Worm (Caenorhabditis elegans) whole organism, mixed stage, embryonic: ENCODE results near the gene C07A12.18.

Experiments used
- M03D4.4 ChIP-seq: sonication (generic microtip); optimal IDR thresholded peaks from 2 replicates; lab custom pipeline; 2017; ENCODE audit warnings: mild to moderate bottlenecking, missing genetic modification characterization, missing compliant biosample characterization
- bed-3 ChIP-seq: fragments of 200-800 bp; sonication (Bioruptor generic); optimal IDR thresholded peaks from 3 replicates; lab custom pipeline; 2018; ENCODE audit warnings: mild to moderate bottlenecking, missing genetic modification characterization, moderate library complexity, missing compliant biosample characterization
- blmp-1 ChIP-seq: fragments of 150-350 bp; optimal IDR thresholded peaks from 2 replicates; lab custom pipeline; 2014; ENCODE audit warnings: missing biosample characterization, missing genetic modification characterization
- ceh-39 ChIP-seq: fragments of 150-350 bp; optimal IDR thresholded peaks from 2 replicates; lab custom pipeline; 2014; ENCODE audit warnings: missing biosample characterization, missing genetic modification characterization
- ceh-43 ChIP-seq: fragments of 200-800 bp; sonication (Bioruptor generic); optimal IDR thresholded peaks from 2 replicates; lab custom pipeline; 2018; ENCODE audit warnings: mild to moderate bottlenecking, missing genetic modification characterization, moderate library complexity, missing compliant biosample characterization
- ceh-83 ChIP-seq: fragments of 200-800 bp; sonication (Bioruptor generic); optimal IDR thresholded peaks from 2 replicates; lab custom pipeline; 2018; ENCODE audit warnings: mild to moderate bottlenecking, missing genetic modification characterization, missing compliant biosample characterization
- ces-1 ChIP-seq: fragments of 150-350 bp; optimal IDR thresholded peaks from 2 replicates; lab custom pipeline; 2014; ENCODE audit warnings: missing biosample characterization, missing genetic modification reagents, missing genetic modification characterization
- cnd-1 ChIP-seq: fragments of 200-800 bp; sonication (Bioruptor generic); optimal IDR thresholded peaks from 2 replicates; lab custom pipeline; 2018; ENCODE audit warnings: mild to moderate bottlenecking, missing genetic modification characterization, missing compliant biosample characterization
- drap-1 ChIP-seq: fragments of 200-800 bp; sonication (Bioruptor generic); optimal IDR thresholded peaks from 3 replicates; lab custom pipeline; 2018; ENCODE audit warnings: mild to moderate bottlenecking, missing genetic modification characterization, missing compliant biosample characterization
- elt-1 ChIP-seq: sonication (generic microtip); optimal IDR thresholded peaks from 2 replicates; lab custom pipeline; 2017; ENCODE audit warnings: missing genetic modification characterization, mild to moderate bottlenecking, missing compliant biosample characterization, antibody characterized with exemption, moderate library complexity, borderline replicate concordance; ENCODE audit not compliant: insufficient read depth
- elt-3 ChIP-seq: fragments of 150-350 bp; optimal IDR thresholded peaks from 2 replicates; lab custom pipeline; 2014; ENCODE audit warnings: missing biosample characterization, missing genetic modification characterization
- flh-1 ChIP-seq: fragments of 200-800 bp; sonication (Bioruptor generic); optimal IDR thresholded peaks from 2 replicates; lab custom pipeline; 2018; ENCODE audit warnings: mild to moderate bottlenecking, missing genetic modification characterization, moderate library complexity, missing compliant biosample characterization
- ham-2 ChIP-seq: fragments of 200-800 bp; sonication (Bioruptor generic); optimal IDR thresholded peaks from 2 replicates; lab custom pipeline; 2018; ENCODE audit warnings: mild to moderate bottlenecking, missing genetic modification characterization, missing compliant biosample characterization
- hlh-1 ChIP-seq: fragments of 150-350 bp; optimal IDR thresholded peaks from 2 replicates; lab custom pipeline; 2014; ENCODE audit warnings: missing biosample characterization, missing genetic modification reagents, missing genetic modification characterization
- lin-13 ChIP-seq: fragments of 150-350 bp; optimal IDR thresholded peaks from 2 replicates; lab custom pipeline; 2014; ENCODE audit warnings: missing biosample characterization, missing genetic modification characterization
- lin-32 ChIP-seq: fragments of 200-800 bp; sonication (Bioruptor generic); optimal IDR thresholded peaks from 2 replicates; lab custom pipeline; 2018; ENCODE audit warnings: mild to moderate bottlenecking, missing genetic modification characterization, missing compliant biosample characterization
- lsy-2 ChIP-seq: fragments of 150-350 bp; optimal IDR thresholded peaks from 2 replicates; lab custom pipeline; 2014; ENCODE audit warnings: missing biosample characterization, missing genetic modification characterization
- mab-5 ChIP-seq: fragments of 150-350 bp; optimal IDR thresholded peaks from 2 replicates; lab custom pipeline; 2014; ENCODE audit warnings: missing biosample characterization, missing genetic modification characterization
- mep-1 ChIP-seq: fragments of 150-350 bp; optimal IDR thresholded peaks from 2 replicates; lab custom pipeline; 2017; ENCODE audit warnings: missing biosample characterization, missing genetic modification reagents, missing genetic modification characterization, inconsistent platforms
- mls-2 ChIP-seq: sonication (generic microtip); optimal IDR thresholded peaks from 2 replicates; lab custom pipeline; 2016; ENCODE audit warnings: mild to moderate bottlenecking, missing genetic modification characterization, moderate library complexity, missing compliant biosample characterization
- nhr-12 ChIP-seq: fragments of 150-350 bp; optimal IDR thresholded peaks from 2 replicates; lab custom pipeline; 2014; ENCODE audit warnings: missing biosample characterization, missing genetic modification characterization
- nhr-2 ChIP-seq: fragments of 150-350 bp; optimal IDR thresholded peaks from 2 replicates; lab custom pipeline; 2014; ENCODE audit warnings: missing biosample characterization, missing genetic modification characterization
- nhr-237 ChIP-seq: fragments of 150-350 bp; optimal IDR thresholded peaks from 2 replicates; lab custom pipeline; 2014; ENCODE audit warnings: missing biosample characterization, missing genetic modification characterization
- nhr-28 ChIP-seq: fragments of 150-350 bp; optimal IDR thresholded peaks from 2 replicates; lab custom pipeline; 2014; ENCODE audit warnings: missing biosample characterization, missing genetic modification characterization
- nhr-76 ChIP-seq: sonication (generic microtip); optimal IDR thresholded peaks from 2 replicates; lab custom pipeline; 2017; ENCODE audit warnings: missing biosample characterization, missing genetic modification characterization
- pha-4 ChIP-seq: fragments of 150-350 bp; optimal IDR thresholded peaks from 2 replicates; lab custom pipeline; 2018; ENCODE audit warnings: missing biosample characterization, missing genetic modification reagents, missing genetic modification characterization
- sem-2 ChIP-seq: fragments of 200-800 bp; sonication (Bioruptor generic); optimal IDR thresholded peaks from 2 replicates; lab custom pipeline; 2018; ENCODE audit warnings: mild to moderate bottlenecking, missing genetic modification characterization, missing compliant biosample characterization
- snpc-4 ChIP-seq: fragments of 150-350 bp; optimal IDR thresholded peaks from 2 replicates; lab custom pipeline; 2014; ENCODE audit warnings: missing biosample characterization, missing genetic modification characterization
- sptf-1 ChIP-seq: sonication (generic microtip); optimal IDR thresholded peaks from 2 replicates; lab custom pipeline; 2017; ENCODE audit warnings: mild to moderate bottlenecking, missing genetic modification characterization, moderate library complexity, missing compliant biosample characterization
- tbx-8 ChIP-seq: fragments of 200-800 bp; sonication (Bioruptor generic); optimal IDR thresholded peaks from 2 replicates; lab custom pipeline; 2018; ENCODE audit warnings: mild to moderate bottlenecking, missing genetic modification characterization, moderate library complexity, missing compliant biosample characterization
- unc-120 ChIP-seq: sonication (generic microtip); optimal IDR thresholded peaks from 2 replicates; lab custom pipeline; 2017; ENCODE audit warnings: missing genetic modification characterization, missing compliant biosample characterization; ENCODE audit not compliant: poor library complexity, severe bottlenecking
- unc-39 ChIP-seq: fragments of 150-350 bp; optimal IDR thresholded peaks from 2 replicates; lab custom pipeline; 2014; ENCODE audit warnings: missing biosample characterization, missing genetic modification characterization
- unc-62 ChIP-seq: fragments of 150-350 bp; optimal IDR thresholded peaks from 2 replicates; lab custom pipeline; 2014; ENCODE audit warnings: missing biosample characterization, missing genetic modification reagents, missing genetic modification characterization
- zip-8 ChIP-seq: fragments of 150-350 bp; optimal IDR thresholded peaks from 2 replicates; lab custom pipeline; 2014; ENCODE audit warnings: missing biosample characterization, missing genetic modification characterization
- ztf-11 ChIP-seq: fragments of 150-350 bp; optimal IDR thresholded peaks from 2 replicates; lab custom pipeline; 2014; ENCODE audit warnings: missing biosample characterization, missing genetic modification characterization

C07A12.18 gene

DNA sequence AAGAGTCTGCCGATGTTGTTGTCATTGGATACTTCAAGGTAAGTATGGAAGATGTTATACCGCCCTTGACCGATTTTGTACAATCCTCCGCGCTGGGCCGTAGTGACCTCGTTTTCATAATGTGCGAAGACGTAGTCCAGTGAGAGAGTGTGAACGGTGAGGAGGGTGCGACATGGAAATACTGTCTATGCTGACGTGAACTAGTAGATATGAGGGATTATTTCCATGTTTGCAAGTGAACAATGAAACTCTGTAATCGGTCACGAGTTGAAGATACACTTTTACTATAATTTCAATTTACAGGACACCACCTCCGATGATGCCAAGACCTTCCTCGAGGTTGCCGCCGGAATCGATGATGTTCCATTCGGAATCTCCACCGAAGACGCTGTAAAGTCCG, 24.9 kb downstream of the C07A12.18 start:
- no peak for TF ChIP-seq zip-8 (tag; lab: Kevin White, UChicago)

DNA sequence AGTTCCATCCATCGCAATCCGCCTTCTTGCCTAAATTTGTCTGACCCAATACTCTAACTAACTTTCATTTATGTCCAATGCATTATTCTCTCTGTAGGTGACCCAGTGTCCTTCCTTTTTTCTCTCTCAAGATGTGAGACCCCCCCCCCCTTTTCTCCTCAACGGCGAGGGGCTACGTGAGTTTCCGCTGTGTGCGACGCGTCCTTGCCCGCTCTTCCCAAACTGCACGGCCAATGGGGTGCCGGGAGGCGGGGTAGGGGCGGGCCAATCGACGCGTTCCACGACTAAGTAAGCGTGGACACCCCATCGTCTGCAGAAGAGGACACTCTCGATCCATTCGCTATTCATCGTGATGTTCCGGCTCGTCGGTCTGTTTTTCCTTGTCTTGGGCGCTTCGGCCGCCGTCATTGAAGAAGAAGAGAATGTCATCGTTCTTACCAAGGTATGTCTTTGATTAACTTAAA, 25.8 kb downstream of the C07A12.18 start, which contains the start of gene pdi-2:
Gene pdi-2, plus strand, starts transcription at position 269 of the 464 bp plus-strand sequence.
- peak; percentile 49 for TF ChIP-seq lin-32
- TF ChIP-seq M03D4.4 = peak; percentile 73
- no peak for TF ChIP-seq ztf-11 (tag; lab: Kevin White, UChicago)
- TF ChIP-seq pha-4 (tag; lab: Kevin White, UChicago) = no peak
- TF ChIP-seq flh-1 (GFP tag; lab: Kevin White, UChicago) = no peak
- TF ChIP-seq lsy-2 (tag; lab: Kevin White, UChicago) = peak; percentile 88
- no peak for TF ChIP-seq mab-5 (tag; lab: Kevin White, UChicago)
- peak; percentile 54 for TF ChIP-seq mep-1 (tag; lab: Kevin White, UChicago)
- TF ChIP-seq nhr-76 (tag; lab: Kevin White, UChicago) = no peak
- peak; percentile 41 for TF ChIP-seq nhr-2 (tag; lab: Kevin White, UChicago)
- TF ChIP-seq nhr-12 = no peak
- TF ChIP-seq ceh-43 (GFP tag; lab: Kevin White, UChicago) = peak; percentile 16
- peak; percentile 24 for TF ChIP-seq blmp-1 (tag; lab: Kevin White, UChicago)
- TF ChIP-seq hlh-1 (tag; lab: Kevin White, UChicago) = no peak
- no peak for TF ChIP-seq zip-8 (tag; lab: Kevin White, UChicago)
- TF ChIP-seq ceh-39 (tag; lab: Kevin White, UChicago) = no peak
- peak; percentile 86 for TF ChIP-seq sptf-1 (tag; lab: Kevin White, UChicago)
- peak; percentile 6 for TF ChIP-seq bed-3 (GFP tag; lab: Kevin White, UChicago)
- TF ChIP-seq elt-3 (tag; lab: Kevin White, UChicago) = no peak
- no peak for TF ChIP-seq elt-1
- TF ChIP-seq cnd-1 (tag; lab: Kevin White, UChicago) = peak; percentile 66
- TF ChIP-seq ces-1 (GFP tag; lab: Kevin White, UChicago) = peak; percentile 74
- no peak for TF ChIP-seq nhr-28 (tag; lab: Kevin White, UChicago)
- TF ChIP-seq nhr-237 (tag; lab: Kevin White, UChicago) = peak; percentile 21
- TF ChIP-seq tbx-8 = no peak
- no peak for TF ChIP-seq snpc-4 (tag; lab: Kevin White, UChicago)
- TF ChIP-seq unc-62 (GFP tag; lab: Kevin White, UChicago) = peak; percentile 0
- peak; percentile 73 for TF ChIP-seq drap-1 (GFP tag; lab: Kevin White, UChicago)
- peak; percentile 94 for TF ChIP-seq ham-2 (GFP tag; lab: Kevin White, UChicago)
- peak; percentile 87 for TF ChIP-seq mls-2 (tag; lab: Kevin White, UChicago)
- peak; percentile 49 for TF ChIP-seq ceh-83 (GFP tag; lab: Kevin White, UChicago)
- no peak for TF ChIP-seq unc-39 (tag; lab: Kevin White, UChicago)
- peak; percentile 63 for TF ChIP-seq unc-120 (tag; lab: Kevin White, UChicago)
- TF ChIP-seq sem-2 (GFP tag; lab: Kevin White, UChicago) = no peak
- TF ChIP-seq lin-13 = peak; percentile 14

DNA sequence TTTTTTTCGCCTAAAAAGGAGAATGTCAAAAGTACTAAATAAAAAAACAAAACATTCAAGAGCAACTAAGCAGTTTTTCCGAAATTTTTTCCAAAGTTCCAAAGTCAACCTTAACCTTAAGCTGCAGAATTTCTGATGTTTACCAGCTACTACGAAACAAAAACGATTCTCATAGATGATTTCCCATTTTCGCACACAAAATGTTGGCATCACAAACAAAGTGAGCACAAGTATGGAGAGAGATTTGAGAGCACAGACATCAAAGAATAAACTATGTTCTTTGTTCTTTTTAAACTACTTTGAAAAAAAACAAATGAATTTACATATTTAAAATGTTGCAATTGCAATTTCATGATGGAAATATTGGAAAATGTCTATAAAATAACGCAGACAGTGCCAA, 26.4 kb downstream of the C07A12.18 start:
- TF ChIP-seq ham-2 (GFP tag; lab: Kevin White, UChicago) = no peak
